Fruit fly (Drosophila melanogaster) whole organism, adult: Measurements from ENCODE around the gene AIF.

Source experiments
- Clk ChIP-seq: fragments of 200-800 bp; sonication (Bioruptor generic); optimal IDR thresholded peaks from 2 replicates; lab custom pipeline; 2017; ENCODE audit warnings: missing biosample characterization, missing genetic modification characterization
- Crg-1 ChIP-seq: fragments of 200-800 bp; sonication (Bioruptor generic); optimal IDR thresholded peaks from 2 replicates; lab custom pipeline; 2016; ENCODE audit warnings: missing biosample characterization, missing genetic modification characterization
- cic ChIP-seq: fragments of 200-800 bp; sonication (Bioruptor generic); optimal IDR thresholded peaks from 2 replicates; lab custom pipeline; 2017; ENCODE audit warnings: missing biosample characterization, mild to moderate bottlenecking, missing genetic modification characterization, moderate library complexity
- cnc ChIP-seq, 2 experiments: fragments of >200 bp; optimal IDR thresholded peaks; 2 replicates each; lab custom pipeline; 2017

- TF ChIP-seq Clk (no peak), cnc (optimal IDR thresholded peaks at IDR 0.05; lab: Kevin White, UChicago) (no peak), cic (GFP tag; lab: Kevin White, UChicago) (no peak), Crg-1 (GFP tag; lab: Kevin White, UChicago) (no peak)
Measured at dm6 chr2L:2131449-2132109, 20.0 kb upstream of the AIF start.
